Fruit fly (Drosophila melanogaster) whole organism: ENCODE measurements around the gene aln.

Experiments
- Dll ChIP-seq: fragments of >200 bp; optimal IDR thresholded peaks from 2 replicates; lab custom pipeline; 2017
- psq ChIP-seq: fragments of >200 bp; optimal IDR thresholded peaks from 2 replicates; lab custom pipeline; 2017

DNA sequence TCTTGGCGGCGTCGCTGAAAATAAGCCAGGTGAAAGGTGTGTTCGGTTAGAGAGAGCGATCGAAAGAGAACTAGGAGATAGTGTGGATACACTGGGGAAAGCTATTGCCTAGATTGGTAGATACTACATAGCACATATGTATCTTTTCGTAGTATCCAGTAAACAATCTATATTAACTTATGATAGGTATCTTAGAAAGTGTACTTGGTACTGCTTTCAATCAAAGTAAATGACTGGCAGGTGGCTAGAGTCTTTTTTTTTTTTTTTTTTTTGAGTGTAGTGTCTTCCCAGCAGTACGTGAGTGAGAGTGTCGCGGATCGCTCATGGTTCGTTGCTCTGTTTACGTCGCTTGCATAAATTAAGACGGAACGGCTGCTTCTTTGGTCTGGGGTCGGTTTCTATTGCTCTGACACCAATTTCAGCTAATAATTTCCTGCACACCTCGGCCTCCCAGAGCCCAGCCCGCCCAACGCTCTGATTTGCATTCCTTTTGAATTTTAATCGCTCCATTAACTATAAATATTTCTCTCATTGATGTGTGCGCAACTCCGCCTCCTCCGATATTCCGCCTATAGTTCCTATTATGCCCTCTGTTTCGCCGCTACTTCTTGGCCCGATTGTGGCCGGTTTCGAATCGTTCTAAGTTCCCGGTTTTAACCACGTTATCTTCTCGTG is 36.0 kb downstream of the aln start:
- TF ChIP-seq Dll (lab: Kevin White, UChicago), result no peak
- TF ChIP-seq psq (lab: Kevin White, UChicago), result no peak
